Fruit fly (Drosophila melanogaster) whole organism, embryonic: Measurements from ENCODE around the gene CG15034.

Source experiments
- Awh ChIP-seq: fragments of 200-800 bp; sonication (Bioruptor generic); IDR thresholded peaks from 2 replicates; pipeline ENCODE4, ENCODE4 v1.3.6; 2022; ENCODE audit warnings: missing biosample characterization, missing genetic modification characterization
- B-H1 ChIP-seq: fragments of 200-800 bp; sonication (Bioruptor generic); IDR thresholded peaks from 3 replicates; pipeline ENCODE4 v1.3.6; 2022; ENCODE audit warnings: missing biosample characterization, missing genetic modification characterization
- CG10431 ChIP-seq: fragments of 200-800 bp; sonication (Bioruptor generic); optimal IDR thresholded peaks from 3 replicates; lab custom pipeline; 2018; ENCODE audit warnings: missing biosample characterization, mild to moderate bottlenecking, missing genetic modification characterization
- CG11247 ChIP-seq: fragments of 200-800 bp; sonication (Bioruptor generic); IDR thresholded peaks from 2 replicates; pipeline ENCODE4 v1.3.6; 2022; ENCODE audit warnings: missing biosample characterization, missing genetic modification characterization
- CG11456 ChIP-seq: fragments of 200-800 bp; sonication (Bioruptor generic); IDR thresholded peaks from 3 replicates; pipeline ENCODE4 v1.3.6; 2022; ENCODE audit warnings: missing biosample characterization, missing genetic modification characterization
- CG11504 ChIP-seq: fragments of 200-800 bp; sonication (Bioruptor generic); optimal IDR thresholded peaks from 3 replicates; lab custom pipeline; 2019; ENCODE audit warnings: missing biosample characterization, mild to moderate bottlenecking, missing genetic modification characterization, moderate library complexity
- CG11696 ChIP-seq: fragments of 200-800 bp; sonication (Bioruptor generic); IDR thresholded peaks from 2 replicates; pipeline ENCODE4 v1.3.6; 2022; ENCODE audit warnings: missing biosample characterization, missing genetic modification characterization
- CG12236 ChIP-seq: fragments of 200-800 bp; sonication (Bioruptor generic); optimal IDR thresholded peaks from 2 replicates; lab custom pipeline; 2016; ENCODE audit warnings: missing biosample characterization, missing genetic modification characterization
- CG1233 ChIP-seq: fragments of 200-800 bp; sonication (Bioruptor generic); optimal IDR thresholded peaks from 4 replicates; lab custom pipeline; 2018; ENCODE audit warnings: missing biosample characterization, mild to moderate bottlenecking, missing genetic modification characterization
- CG12391 ChIP-seq: fragments of 200-800 bp; sonication (Bioruptor generic); optimal IDR thresholded peaks from 3 replicates; lab custom pipeline; 2018; ENCODE audit warnings: missing biosample characterization, mild to moderate bottlenecking, missing genetic modification characterization, moderate library complexity
- CG12942 ChIP-seq: fragments of 200-800 bp; sonication (Bioruptor generic); optimal IDR thresholded peaks from 3 replicates; lab custom pipeline; 2016; ENCODE audit warnings: missing biosample characterization, missing genetic modification characterization
- CG16813 ChIP-seq: fragments of 200-800 bp; sonication (Bioruptor generic); IDR thresholded peaks from 3 replicates; pipeline ENCODE4 v1.3.6; 2022; ENCODE audit warnings: missing biosample characterization, missing genetic modification characterization; ENCODE audit not compliant: partially characterized antibody
- CG16815 ChIP-seq: fragments of 200-800 bp; sonication (Bioruptor generic); optimal IDR thresholded peaks from 3 replicates; lab custom pipeline; 2017; ENCODE audit warnings: missing biosample characterization, mild to moderate bottlenecking, missing genetic modification characterization
- CG1792 ChIP-seq: fragments of 200-800 bp; sonication (Bioruptor generic); optimal IDR thresholded peaks from 2 replicates; lab custom pipeline; 2016; ENCODE audit warnings: missing biosample characterization, missing genetic modification characterization
- CG18599 ChIP-seq: fragments of 200-800 bp; sonication (Bioruptor generic); optimal IDR thresholded peaks from 3 replicates; lab custom pipeline; 2017; ENCODE audit warnings: missing biosample characterization, missing genetic modification characterization, mild to moderate bottlenecking, moderate library complexity, missing genetic modification reagents
- CG2199 ChIP-seq: fragments of 200-800 bp; sonication (Bioruptor generic); IDR thresholded peaks from 3 replicates; pipeline ENCODE4 v1.3.6; 2022; ENCODE audit warnings: missing biosample characterization, missing genetic modification characterization
- CG2678 ChIP-seq: fragments of 200-800 bp; sonication (Bioruptor generic); optimal IDR thresholded peaks from 3 replicates; lab custom pipeline; 2019; ENCODE audit warnings: missing biosample characterization, mild to moderate bottlenecking, missing genetic modification characterization, moderate library complexity
- CG2889 ChIP-seq: fragments of 200-800 bp; sonication (Bioruptor generic); IDR thresholded peaks from 3 replicates; pipeline ENCODE4 v1.3.6; 2022; ENCODE audit warnings: missing biosample characterization, missing genetic modification characterization
- CG32532 ChIP-seq: fragments of 200-800 bp; sonication (Bioruptor generic); IDR thresholded peaks from 2 replicates; pipeline ENCODE4 v1.3.6; 2022; ENCODE audit warnings: missing biosample characterization, missing genetic modification characterization
- CG3847 ChIP-seq: fragments of 200-800 bp; sonication (Bioruptor generic); IDR thresholded peaks from 2 replicates; pipeline ENCODE4 v1.3.6; 2022; ENCODE audit warnings: missing biosample characterization, missing genetic modification characterization
- CG6654 ChIP-seq: fragments of 200-800 bp; sonication (Bioruptor generic); optimal IDR thresholded peaks from 2 replicates; lab custom pipeline; 2017; ENCODE audit warnings: missing biosample characterization, mild to moderate bottlenecking, missing genetic modification characterization
- CG8290 ChIP-seq, 3 experiments: fragments of 200-800 bp; sonication (Bioruptor generic); optimal IDR thresholded peaks; 2 replicates each; lab custom pipeline; 2016 to 2019; ENCODE audit warnings: missing biosample characterization in 3 of 3, missing genetic modification characterization in 3 of 3, mild to moderate bottlenecking in 2 of 3, moderate library complexity in 1 of 3
- CG9215 ChIP-seq: fragments of 200-800 bp; sonication (Bioruptor generic); IDR thresholded peaks from 2 replicates; pipeline ENCODE4 v1.3.6; 2022; ENCODE audit warnings: missing biosample characterization, missing genetic modification characterization
- CoRest ChIP-seq: fragments of 200-800 bp; sonication (Bioruptor generic); optimal IDR thresholded peaks from 3 replicates; lab custom pipeline; 2018; ENCODE audit warnings: missing biosample characterization, mild to moderate bottlenecking, missing genetic modification characterization, moderate library complexity
- Dip3 ChIP-seq: fragments of 200-800 bp; sonication (Bioruptor generic); optimal IDR thresholded peaks from 3 replicates; lab custom pipeline; 2016; ENCODE audit warnings: missing biosample characterization, missing genetic modification characterization
- E2f1 ChIP-seq: fragments of 200-800 bp; sonication (Bioruptor generic); IDR thresholded peaks from 2 replicates; pipeline ENCODE4 v1.3.6; 2022; ENCODE audit warnings: missing biosample characterization, missing genetic modification characterization
- Lpt ChIP-seq: fragments of >200 bp; optimal IDR thresholded peaks from 2 replicates; lab custom pipeline; 2018; ENCODE audit warnings: missing biosample characterization, missing genetic modification characterization
- Nf-YA ChIP-seq: fragments of 200-800 bp; sonication (Bioruptor generic); IDR thresholded peaks from 2 replicates; pipeline ENCODE4 v1.3.6; 2022; ENCODE audit warnings: missing biosample characterization, missing genetic modification characterization
- PHDP ChIP-seq: fragments of 200-800 bp; sonication (Bioruptor generic); optimal IDR thresholded peaks from 3 replicates; lab custom pipeline; 2018; ENCODE audit warnings: missing biosample characterization, mild to moderate bottlenecking, missing genetic modification characterization, moderate library complexity
- Ptx1 ChIP-seq: fragments of 200-800 bp; sonication (Bioruptor generic); IDR thresholded peaks from 2 replicates; pipeline ENCODE4 v1.3.6; 2022; ENCODE audit warnings: missing biosample characterization, missing genetic modification characterization
- Scr ChIP-seq: fragments of 200-800 bp; sonication (Bioruptor generic); IDR thresholded peaks from 2 replicates; pipeline ENCODE4 v1.3.6; 2022; ENCODE audit warnings: missing biosample characterization, missing genetic modification characterization; ENCODE audit not compliant: partially characterized antibody
- Vsx1 ChIP-seq: fragments of 200-800 bp; sonication (Bioruptor generic); optimal IDR thresholded peaks from 2 replicates; lab custom pipeline; 2017; ENCODE audit warnings: missing biosample characterization, mild to moderate bottlenecking, missing genetic modification characterization, missing genetic modification reagents
- aop ChIP-seq: fragments of 200-800 bp; sonication (Bioruptor generic); IDR thresholded peaks from 2 replicates; pipeline ENCODE4 v1.3.6; 2022; ENCODE audit warnings: missing biosample characterization, missing genetic modification characterization
- ato ChIP-seq: fragments of 200-800 bp; sonication (Bioruptor generic); IDR thresholded peaks from 2 replicates; pipeline ENCODE4 v1.3.6; 2022; ENCODE audit warnings: missing biosample characterization, missing genetic modification characterization; ENCODE audit not compliant: partially characterized antibody
- bbx ChIP-seq: fragments of 200-800 bp; sonication (Bioruptor generic); IDR thresholded peaks from 2 replicates; pipeline ENCODE4 v1.3.6; 2022; ENCODE audit warnings: missing biosample characterization, missing genetic modification characterization; ENCODE audit not compliant: partially characterized antibody
- ems ChIP-seq: fragments of 200-800 bp; sonication (Bioruptor generic); optimal IDR thresholded peaks from 3 replicates; lab custom pipeline; 2016; ENCODE audit warnings: missing biosample characterization, missing genetic modification characterization
- en ChIP-seq: fragments of 200-800 bp; sonication (Bioruptor generic); optimal IDR thresholded peaks from 2 replicates; lab custom pipeline; 2016; ENCODE audit warnings: missing biosample characterization, missing genetic modification characterization
- gsb-n ChIP-seq: fragments of 200-800 bp; sonication (Bioruptor generic); optimal IDR thresholded peaks from 3 replicates; lab custom pipeline; 2018; ENCODE audit warnings: missing biosample characterization, mild to moderate bottlenecking, missing genetic modification characterization
- jing ChIP-seq: fragments of 200-800 bp; sonication (Bioruptor generic); optimal IDR thresholded peaks from 2 replicates; lab custom pipeline; 2018; ENCODE audit warnings: missing biosample characterization, mild to moderate bottlenecking, missing genetic modification characterization
- klu ChIP-seq: fragments of 200-800 bp; sonication (Bioruptor generic); IDR thresholded peaks from 2 replicates; pipeline ENCODE4 v1.3.6; 2022; ENCODE audit warnings: missing biosample characterization, missing genetic modification characterization
- nom ChIP-seq: fragments of 200-800 bp; sonication (Bioruptor generic); optimal IDR thresholded peaks from 2 replicates; lab custom pipeline; 2017; ENCODE audit warnings: missing biosample characterization, missing genetic modification characterization, mild to moderate bottlenecking, moderate library complexity, missing genetic modification reagents
- ro ChIP-seq: fragments of 200-800 bp; sonication (Bioruptor generic); IDR thresholded peaks from 2 replicates; pipeline ENCODE4 v1.3.6; 2022; ENCODE audit warnings: missing biosample characterization, missing genetic modification characterization
- sens ChIP-seq: fragments of 200-800 bp; sonication (Bioruptor generic); peaks from one replicate; lab custom pipeline; 2016; ENCODE audit warnings: missing biosample characterization, missing genetic modification characterization
- slp2 ChIP-seq: fragments of 200-800 bp; sonication (Bioruptor generic); optimal IDR thresholded peaks from 2 replicates; lab custom pipeline; 2016; ENCODE audit warnings: missing biosample characterization, missing genetic modification characterization
- trh ChIP-seq: fragments of 200-800 bp; sonication (Bioruptor generic); optimal IDR thresholded peaks from 2 replicates; lab custom pipeline; 2016; ENCODE audit warnings: missing biosample characterization, missing genetic modification characterization
- twi ChIP-seq: fragments of 200-800 bp; optimal IDR thresholded peaks from 2 replicates; lab custom pipeline; 2019; ENCODE audit warnings: missing biosample characterization, mild to moderate bottlenecking, missing genetic modification characterization, moderate library complexity
- tx ChIP-seq: fragments of 200-800 bp; sonication (Bioruptor generic); optimal IDR thresholded peaks from 2 replicates; lab custom pipeline; 2016; ENCODE audit warnings: missing biosample characterization, missing genetic modification characterization
- wdn ChIP-seq: fragments of 200-800 bp; sonication (Bioruptor generic); IDR thresholded peaks from 2 replicates; pipeline ENCODE4 v1.3.6; 2022; ENCODE audit warnings: missing biosample characterization, missing genetic modification characterization

Gene CG15034

DNA sequence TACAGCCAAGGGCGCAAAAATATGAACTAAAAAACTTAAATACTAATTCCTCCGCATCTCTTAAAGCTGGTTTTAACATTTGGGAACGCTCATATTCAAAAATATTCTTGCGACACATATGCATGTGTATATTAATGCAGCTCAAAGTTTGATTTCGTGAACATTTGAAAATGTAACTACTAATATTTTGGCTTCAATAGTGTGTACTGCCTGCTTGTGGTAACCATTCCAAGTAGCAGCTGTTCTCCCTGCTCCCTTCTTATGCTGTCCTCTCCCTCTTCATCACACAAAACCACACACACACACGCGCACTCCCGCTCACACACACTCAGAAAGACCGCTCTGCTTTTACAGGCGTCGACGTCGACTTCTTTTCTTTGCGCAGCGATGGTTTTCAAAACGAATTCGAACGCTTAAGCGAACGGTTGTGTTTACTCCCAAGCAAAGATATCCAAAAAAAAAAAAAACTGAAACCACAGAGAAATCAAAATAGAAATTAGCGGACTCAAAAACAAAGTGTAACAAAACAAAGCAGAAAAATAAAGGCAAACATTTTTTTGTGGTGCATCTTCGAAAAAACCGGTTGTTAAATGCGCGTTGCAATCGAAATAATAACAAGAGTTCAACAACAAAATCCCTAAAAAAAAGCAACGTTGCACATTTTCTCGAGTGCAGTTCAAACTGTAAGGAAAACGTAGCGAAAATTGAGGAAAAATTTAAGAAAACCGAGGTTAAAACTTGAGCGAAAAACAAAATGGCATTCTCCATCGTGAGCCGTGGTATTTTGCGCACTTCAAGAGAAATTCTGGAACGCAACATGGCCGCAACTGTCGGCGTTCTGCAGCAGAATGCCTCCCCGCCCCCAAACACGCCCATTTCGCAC, 10.1 kb downstream of the CG15034 start, which contains the start of gene CBP (continued):
- TF ChIP-seq ato (GFP tag; lab: Robert Waterston, UW) (0 out of 2 replicates have a peak, but pooled peaks have one; percentile 33), CG1233 (GFP tag; lab: Kevin White, UChicago) (peak; percentile 97), Ptx1 (GFP tag; lab: Robert Waterston, UW) (peak; percentile 97), CG32532 (GFP tag; lab: Robert Waterston, UW) (peak; percentile 94), CG11456 (GFP tag; lab: Robert Waterston, UW) (peak; percentile 92), CG2678 (tag; lab: Kevin White, UChicago) (peak; percentile 99), CG16815 (GFP tag; lab: Kevin White, UChicago) (peak; percentile 97), nom (GFP tag; lab: Kevin White, UChicago) (peak; percentile 92), Vsx1 (GFP tag; lab: Kevin White, UChicago) (peak; percentile 92), Dip3 (GFP tag; lab: Kevin White, UChicago) (peak; percentile 91), CG6654 (GFP tag; lab: Kevin White, UChicago) (peak; percentile 87), Lpt (no peak), E2f1 (GFP tag; lab: Robert Waterston, UW) (peak; percentile 95), Awh (GFP tag; lab: Robert Waterston, UW) (peak; percentile 96), CG8290 (GFP tag; optimal IDR thresholded peaks at IDR 0.05; lab: Kevin White, UChicago) (peak; percentile 97), CG8290 (tag; optimal IDR thresholded peaks at IDR 0.05; lab: Kevin White, UChicago) (peak; percentile 94 to 98), sens (GFP tag; lab: Kevin White, UChicago) (peak; percentile 100), jing (GFP tag; lab: Kevin White, UChicago) (peak; percentile 97), CG1792 (GFP tag; lab: Kevin White, UChicago) (peak; percentile 95), CG2889 (GFP tag; lab: Robert Waterston, UW) (peak; percentile 91), CG12942 (peak; percentile 96), CG16813 (no peak), CG12236 (GFP tag; lab: Kevin White, UChicago) (peak; percentile 97), Scr (GFP tag; lab: Robert Waterston, UW) (no peak), tx (GFP tag; lab: Kevin White, UChicago) (peak; percentile 96), bbx (peak; percentile 30; the same call in 1 of the 2 replicates), PHDP (tag; lab: Kevin White, UChicago) (peak; percentile 98), twi (peak; percentile 95), CoRest (peak; percentile 98), CG2199 (GFP tag; lab: Robert Waterston, UW) (peak; percentile 96), ems (peak; percentile 97), ro (peak; percentile 84), CG18599 (GFP tag; lab: Kevin White, UChicago) (peak; percentile 97), Nf-YA (GFP tag; lab: Robert Waterston, UW) (peak; percentile 90), CG12391 (tag; lab: Kevin White, UChicago) (peak; percentile 99), slp2 (GFP tag; lab: Kevin White, UChicago) (peak; percentile 97), klu (GFP tag; lab: Robert Waterston, UW) (peak; percentile 85), CG11696 (GFP tag; lab: Robert Waterston, UW) (peak; percentile 100), CG10431 (GFP tag; lab: Kevin White, UChicago) (peak; percentile 98), en (GFP tag; lab: Kevin White, UChicago) (peak; percentile 97), CG3847 (GFP tag; lab: Robert Waterston, UW) (peak; percentile 94), B-H1 (GFP tag; lab: Robert Waterston, UW) (peak; percentile 94), CG11247 (GFP tag; lab: Robert Waterston, UW) (peak; percentile 91), CG11504 (peak; percentile 98), trh (peak; percentile 92), gsb-n (tag; lab: Kevin White, UChicago) (peak; percentile 99), CG9215 (GFP tag; lab: Robert Waterston, UW) (peak; percentile 84), aop (GFP tag; lab: Robert Waterston, UW) (peak; percentile 89), wdn (GFP tag; lab: Robert Waterston, UW) (peak; percentile 91)
